Fruit fly (Drosophila melanogaster) ovary, adult (tissue): ENCODE measurements around the gene CG8188.
A peak's percentile ranks its signal among the peaks of the same experiment; 100 is the strongest.

Experiments
- CG17801 ChIP-seq: fragments of 200-800 bp; optimal IDR thresholded peaks from 2 replicates; lab custom pipeline; 2019; ENCODE audit warnings: missing biosample characterization, mild to moderate bottlenecking, missing genetic modification characterization, moderate library complexity; ENCODE audit not compliant: partially characterized antibody

The CG8188 gene

DNA sequence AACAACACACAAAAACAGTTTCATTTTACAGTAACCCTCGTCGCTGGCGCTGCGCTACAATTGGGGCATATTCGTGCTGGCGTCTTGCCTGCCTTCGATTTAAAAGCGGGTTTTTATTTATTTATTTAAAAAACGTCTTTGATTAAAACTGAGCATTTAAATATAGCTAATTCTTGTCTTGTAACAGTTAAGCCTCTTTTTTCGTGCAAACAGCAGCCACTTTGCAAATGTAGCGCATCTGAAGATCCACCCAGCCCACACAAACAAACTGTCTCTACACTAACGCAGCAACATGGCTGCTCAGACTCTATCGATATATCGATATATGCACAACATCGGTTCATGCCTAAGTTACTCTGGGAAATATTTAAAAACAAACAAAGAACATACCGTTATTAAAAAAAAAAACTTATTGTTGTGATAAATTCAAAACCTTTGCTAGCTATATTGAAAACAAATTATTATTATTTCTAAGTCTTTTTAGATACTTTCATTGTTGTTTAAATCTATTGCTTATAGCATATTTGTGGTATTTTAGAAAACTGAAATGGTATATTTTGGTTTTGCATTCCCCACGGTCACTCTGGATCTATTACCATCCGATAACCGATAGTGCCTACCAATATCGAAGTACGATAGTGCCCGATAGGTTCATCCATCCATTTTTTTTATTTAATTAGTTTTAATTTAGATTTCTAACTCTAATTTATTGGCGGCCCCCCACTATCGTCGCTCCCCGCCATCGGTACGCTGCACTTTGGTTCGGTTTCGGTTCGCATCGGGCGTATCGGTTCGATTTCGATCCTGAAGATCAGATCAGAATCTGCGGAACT, at the start of gene CG8188, which contains the start of gene par-6:
Gene CG8188, minus strand, starts transcription at position 287 of the 833 bp plus-strand sequence.
Gene par-6, plus strand, starts transcription at position 615 of the 833 bp plus-strand sequence.
- peak; percentile 95 for TF ChIP-seq CG17801 (GFP tag; lab: Kevin White, UChicago)

DNA sequence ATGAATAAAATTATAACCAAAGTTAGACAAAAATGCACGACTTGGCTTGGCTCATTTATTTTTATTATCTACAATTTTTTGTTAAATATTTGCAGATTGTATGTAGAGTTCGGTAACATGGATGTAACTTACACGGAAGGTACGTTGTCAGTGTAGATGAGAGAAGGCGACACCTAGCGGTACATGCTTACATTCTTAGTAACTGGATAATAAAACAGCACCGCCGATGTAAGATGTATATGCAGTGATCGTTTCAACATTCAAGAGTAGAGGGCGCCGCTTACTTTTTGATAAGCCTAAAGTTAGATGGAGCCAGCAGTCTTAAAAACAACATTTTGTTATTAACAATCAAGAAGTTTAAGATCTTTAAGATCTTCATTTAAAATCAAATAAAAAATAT, 48.8 kb upstream of the CG8188 start:
- TF ChIP-seq CG17801 (GFP tag; lab: Kevin White, UChicago), result no peak

DNA sequence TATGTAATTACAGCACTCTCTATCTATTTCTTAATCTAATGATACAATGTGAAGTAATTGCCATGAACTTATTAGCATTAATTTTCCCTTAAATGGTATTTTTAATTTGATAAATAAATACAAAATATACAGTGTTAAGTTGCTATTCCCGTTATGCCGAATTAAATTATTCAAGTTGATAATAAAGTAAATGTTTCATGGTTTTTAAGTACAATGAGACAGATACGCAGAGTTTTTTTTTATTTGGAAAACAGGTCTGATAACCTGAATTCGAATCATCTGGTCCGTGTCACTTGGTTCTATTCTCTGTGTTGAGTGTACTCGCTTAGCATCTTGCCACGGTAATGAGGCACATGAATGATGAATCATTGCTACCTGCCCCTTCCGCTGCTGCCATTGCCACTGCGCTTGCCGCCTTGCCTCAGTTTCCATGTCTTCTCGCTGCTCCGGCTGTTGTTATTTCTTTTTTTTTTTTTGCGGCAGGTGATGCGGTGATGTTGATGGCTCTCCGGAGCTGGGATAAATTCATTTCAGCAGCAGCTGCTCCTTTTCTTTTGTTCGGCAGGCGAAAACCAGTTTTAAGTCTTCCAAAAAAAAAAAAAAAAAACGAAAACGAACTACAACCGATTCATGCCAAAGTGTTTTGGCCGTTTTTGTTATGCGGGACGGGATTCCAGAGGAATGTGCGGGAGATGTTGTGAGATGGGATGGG, 43.0 kb upstream of the CG8188 start:
- no peak for TF ChIP-seq CG17801 (GFP tag; lab: Kevin White, UChicago)

DNA sequence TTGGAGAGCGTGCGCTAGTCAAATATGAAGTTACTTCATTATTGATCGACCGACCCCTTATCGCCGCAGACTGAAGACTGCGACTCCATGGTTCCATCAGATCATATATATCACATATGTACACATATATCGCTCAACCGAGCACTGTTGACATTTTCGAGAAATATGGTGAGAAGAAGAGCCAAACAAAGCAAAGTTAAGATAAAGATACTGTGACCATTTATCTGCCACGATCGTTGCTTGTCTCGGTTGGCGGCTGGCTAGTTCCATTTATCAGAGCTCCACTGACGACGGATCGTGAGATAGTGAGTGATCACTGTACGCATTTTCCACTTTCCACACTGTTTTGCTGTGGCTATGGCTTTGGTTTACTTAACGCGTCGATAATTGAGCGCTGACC, 40.8 kb upstream of the CG8188 start:
- no peak for TF ChIP-seq CG17801 (GFP tag; lab: Kevin White, UChicago)

DNA sequence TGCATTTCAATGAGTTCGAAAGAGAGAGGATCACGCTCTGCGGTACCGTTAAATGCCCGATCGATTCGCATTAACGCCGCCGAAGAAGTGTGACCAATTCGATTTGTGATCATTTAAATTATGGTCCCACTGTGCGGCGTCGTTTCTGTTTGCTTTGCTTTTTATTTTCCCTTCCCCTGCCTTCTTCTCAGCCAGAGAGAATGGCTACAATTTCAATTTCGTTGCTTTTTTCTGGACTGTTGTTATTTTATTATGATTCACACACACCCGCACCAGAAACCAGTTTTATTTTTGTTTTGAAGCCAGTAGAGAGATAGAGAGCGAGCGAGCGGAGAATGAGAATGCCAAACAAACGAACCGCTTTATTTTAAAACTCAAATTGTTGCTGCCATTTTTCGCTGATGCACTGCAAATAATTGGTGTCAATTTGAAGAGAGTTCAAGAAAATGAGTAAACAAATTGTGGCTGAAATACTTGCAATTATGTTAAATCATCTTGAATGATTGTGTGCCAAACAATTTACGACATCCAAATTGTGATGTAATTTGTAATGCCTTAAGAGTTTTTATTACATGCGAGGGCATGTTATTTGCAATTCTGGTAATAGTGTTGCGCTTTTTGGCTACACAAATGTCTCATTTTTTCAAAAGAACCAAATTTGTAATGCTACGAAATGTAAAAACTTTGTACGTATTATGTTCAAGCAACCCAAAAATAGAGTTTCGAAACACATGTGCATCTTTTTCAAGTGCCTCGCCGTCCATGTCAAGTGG, 40.0 kb upstream of the CG8188 start:
- TF ChIP-seq CG17801 (GFP tag; lab: Kevin White, UChicago), result peak; percentile 81

DNA sequence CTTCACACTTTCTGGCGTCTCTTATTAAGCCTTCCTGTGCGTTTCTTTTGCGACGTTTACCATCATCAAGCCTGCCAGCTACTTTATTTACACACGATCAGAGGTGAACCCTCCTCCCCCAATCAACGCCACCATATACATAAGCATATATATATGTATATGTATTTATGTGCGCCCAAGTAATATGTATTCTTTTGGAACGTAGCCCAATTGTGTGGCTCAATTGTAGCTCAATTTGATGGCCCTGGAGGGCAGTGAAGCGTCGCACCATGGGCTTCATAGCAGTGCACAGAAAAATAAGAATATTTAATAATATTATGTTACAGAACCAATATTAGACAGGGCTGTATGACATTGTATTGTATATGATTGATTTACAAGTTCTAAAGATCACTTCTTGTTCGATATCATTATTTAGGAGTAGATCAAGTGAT, 39.1 kb upstream of the CG8188 start:
- no peak for TF ChIP-seq CG17801 (GFP tag; lab: Kevin White, UChicago)

DNA sequence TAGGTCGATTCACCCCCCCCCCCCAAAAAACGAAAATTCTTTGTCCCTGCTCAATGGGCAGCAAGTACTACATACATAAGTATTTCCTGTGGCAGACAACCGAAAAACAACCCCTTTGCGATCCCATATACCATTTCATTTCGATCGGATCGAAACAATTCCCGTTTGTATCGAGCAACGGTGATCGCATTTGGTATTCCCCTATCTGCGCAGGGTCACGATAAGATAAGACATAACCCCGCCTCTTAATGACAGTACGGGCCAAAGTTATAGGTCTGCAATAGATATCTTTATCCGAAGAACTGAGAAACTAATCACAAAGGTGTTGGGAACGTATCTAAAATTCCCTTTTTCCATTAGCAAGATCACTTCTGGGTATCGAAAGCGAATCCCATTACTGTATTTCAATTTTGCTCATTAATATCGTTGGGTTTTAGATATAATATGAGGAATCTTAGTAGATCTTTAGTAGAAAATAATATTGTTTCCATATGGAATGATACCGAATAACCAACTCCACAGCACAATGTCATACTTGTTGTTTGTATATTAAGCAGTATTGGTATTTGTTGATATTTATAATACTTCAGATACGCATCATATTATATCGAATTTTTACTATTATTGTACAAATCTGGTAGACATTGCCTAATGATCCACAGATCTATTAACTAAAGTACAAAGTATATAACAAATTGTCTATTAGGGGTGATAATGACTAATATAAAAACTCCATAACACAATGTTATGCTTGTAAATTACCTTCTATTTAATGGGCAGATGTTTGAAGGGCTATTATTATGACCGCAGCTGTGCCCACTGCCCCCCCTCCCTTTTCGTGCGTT, 38.4 kb upstream of the CG8188 start:
- no peak for TF ChIP-seq CG17801 (GFP tag; lab: Kevin White, UChicago)

DNA sequence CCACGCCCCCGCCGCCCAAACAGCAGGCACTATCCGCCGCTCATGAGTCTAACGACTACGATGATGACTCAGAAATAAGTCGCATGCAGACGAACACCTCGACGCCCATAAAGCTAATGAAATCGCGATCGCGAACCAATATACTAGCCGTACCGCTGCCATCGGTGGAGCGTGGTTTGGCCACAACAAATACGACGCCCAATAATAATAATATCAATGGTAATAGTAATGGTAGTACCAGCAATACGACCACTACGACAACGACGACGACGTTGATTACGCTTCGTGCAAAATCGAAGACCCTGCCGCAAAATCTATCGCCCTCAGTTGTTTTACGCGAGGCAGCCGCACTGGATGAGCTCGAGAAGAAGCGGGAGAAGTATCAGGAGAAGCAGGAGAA, 37.1 kb upstream of the CG8188 start:
- TF ChIP-seq CG17801 (GFP tag; lab: Kevin White, UChicago), result no peak

DNA sequence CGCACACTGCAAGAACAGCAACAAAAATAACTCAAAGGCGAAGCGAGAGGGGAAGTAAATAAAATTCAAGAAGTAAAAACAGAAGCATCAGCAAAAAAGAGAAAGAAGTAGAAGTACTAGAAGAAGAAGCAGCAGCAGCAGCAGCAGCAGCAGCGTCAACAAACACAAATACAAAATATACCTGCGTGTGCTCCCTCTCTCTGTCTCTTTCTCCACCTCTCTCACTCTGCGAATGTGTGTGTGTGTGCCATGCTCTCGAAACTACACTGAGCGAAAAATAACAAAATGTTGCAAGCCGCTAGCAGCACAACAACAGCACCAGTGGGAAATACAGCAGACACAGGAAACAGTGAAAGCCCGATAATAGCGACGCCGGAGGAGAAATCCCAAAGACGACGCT, 36.2 kb upstream of the CG8188 start:
- peak; percentile 41 for TF ChIP-seq CG17801 (GFP tag; lab: Kevin White, UChicago)

DNA sequence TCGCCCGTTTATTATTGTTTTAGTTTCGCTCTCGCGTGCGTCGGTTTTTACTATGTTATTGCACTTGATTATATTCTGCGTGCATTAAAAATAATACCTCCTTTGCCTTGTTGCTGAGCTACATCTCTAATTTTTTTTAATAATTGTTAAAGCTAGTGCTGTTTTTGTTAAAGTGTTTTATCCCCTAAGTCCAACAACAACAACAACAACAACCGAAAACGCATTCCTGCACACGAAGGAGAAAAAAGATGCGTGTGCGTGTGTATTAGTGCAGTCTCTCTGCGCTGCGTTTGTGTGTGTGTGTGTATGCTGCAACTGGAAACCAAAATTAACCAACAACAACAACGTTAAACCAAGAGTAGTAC, 35.6 kb upstream of the CG8188 start:
- TF ChIP-seq CG17801 (GFP tag; lab: Kevin White, UChicago), result no peak

DNA sequence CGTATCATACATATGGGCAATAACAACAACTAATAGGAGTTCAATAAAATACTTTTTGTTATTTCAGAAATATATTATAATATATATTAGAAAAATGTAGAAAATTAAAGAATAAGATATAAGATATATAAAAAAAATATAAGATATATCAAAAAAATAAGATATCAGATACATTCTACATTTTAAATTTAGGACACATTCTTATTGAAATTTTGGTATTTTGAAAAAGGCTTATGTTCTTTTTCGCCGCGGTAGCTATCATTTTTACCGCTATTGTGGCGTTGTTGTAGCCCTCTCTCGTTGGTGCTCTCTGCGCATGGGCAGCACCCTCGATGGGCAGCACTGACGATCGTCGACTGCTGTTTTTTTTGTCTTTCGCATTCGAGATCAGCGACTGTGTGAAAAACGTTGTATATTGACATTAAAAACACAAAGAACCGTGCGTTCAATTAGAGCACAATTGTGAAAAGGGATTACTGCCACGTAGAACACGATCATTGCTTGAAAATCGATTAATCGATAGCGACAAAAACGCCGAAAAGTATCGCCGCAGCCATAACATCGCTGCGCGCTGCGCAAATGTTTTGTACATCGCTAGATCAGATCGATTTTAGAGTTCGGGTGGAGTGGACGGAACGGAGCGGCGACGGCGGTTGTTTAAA, 35.1 kb upstream of the CG8188 start:
- TF ChIP-seq CG17801 (GFP tag; lab: Kevin White, UChicago), result peak; percentile 38

DNA sequence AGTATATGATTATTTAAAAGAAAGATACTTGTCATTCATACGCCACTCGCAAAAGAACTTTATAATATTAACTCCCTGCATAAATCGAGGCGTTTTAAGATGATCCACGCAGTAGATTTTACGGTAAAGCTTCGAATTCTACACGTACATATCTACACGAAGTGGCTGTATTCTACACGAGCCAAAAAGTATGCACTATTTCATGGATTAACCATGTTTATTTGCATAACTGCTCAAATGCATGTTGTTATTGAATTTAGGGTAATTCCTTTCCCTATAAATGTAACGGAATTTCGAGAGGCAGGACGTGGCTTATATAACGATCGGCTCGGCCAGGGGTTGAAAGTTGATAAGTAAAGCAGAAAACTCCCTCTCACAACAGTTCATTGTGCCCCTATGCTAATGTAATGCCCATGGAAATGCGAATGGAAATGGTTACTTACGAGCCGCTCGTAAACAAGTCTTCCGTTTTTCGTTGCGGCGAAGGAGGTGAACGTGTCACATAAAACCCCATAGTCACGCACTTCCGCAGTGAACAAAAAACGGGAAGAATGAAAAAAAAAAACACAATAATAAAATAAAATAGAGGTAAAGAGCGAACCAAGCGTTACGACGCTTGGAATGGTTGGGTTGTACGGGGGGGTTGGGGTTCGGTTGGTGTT, 34.3 kb upstream of the CG8188 start:
- TF ChIP-seq CG17801 (GFP tag; lab: Kevin White, UChicago), result no peak

DNA sequence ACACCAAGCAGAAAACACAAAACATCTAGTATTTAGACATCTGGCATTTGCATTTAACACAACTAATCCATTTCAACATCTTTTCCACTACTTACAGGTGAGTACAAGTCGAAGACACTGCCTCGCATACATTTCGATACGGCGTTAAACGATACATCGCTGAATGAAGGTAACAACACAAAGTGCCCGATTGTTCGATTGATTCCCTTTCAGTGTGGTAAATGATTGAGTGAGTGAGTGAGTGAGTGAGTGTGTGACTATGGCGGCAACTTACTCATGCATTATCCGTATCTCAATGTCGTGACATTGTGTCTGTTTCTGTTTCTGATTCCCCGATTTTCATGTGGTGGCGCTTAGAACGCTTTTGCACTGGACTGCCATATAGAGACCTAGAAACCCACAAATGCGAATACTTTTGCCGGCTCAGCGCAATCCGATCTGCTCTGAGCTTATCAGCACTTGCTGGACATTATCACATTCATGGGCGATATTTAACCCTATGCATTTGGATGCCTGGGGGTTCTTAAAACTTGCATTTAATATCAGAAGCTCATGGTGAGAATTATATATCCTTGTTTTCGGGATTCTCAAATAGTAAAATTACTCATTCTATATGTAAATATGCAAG, 33.4 kb upstream of the CG8188 start:
- TF ChIP-seq CG17801 (GFP tag; lab: Kevin White, UChicago), result no peak
